Worm (Caenorhabditis elegans) whole organism, L1 larva: ENCODE measurements around the gene cyp-33C12.

Experiments
- snpc-4 ChIP-seq: fragments of 150-350 bp; optimal IDR thresholded peaks from 2 replicates; lab custom pipeline; 2014; ENCODE audit warnings: missing biosample characterization, missing genetic modification characterization
- sptf-1 ChIP-seq: fragments of 150-350 bp; optimal IDR thresholded peaks from 2 replicates; lab custom pipeline; 2014; ENCODE audit warnings: missing biosample characterization, missing genetic modification characterization

DNA sequence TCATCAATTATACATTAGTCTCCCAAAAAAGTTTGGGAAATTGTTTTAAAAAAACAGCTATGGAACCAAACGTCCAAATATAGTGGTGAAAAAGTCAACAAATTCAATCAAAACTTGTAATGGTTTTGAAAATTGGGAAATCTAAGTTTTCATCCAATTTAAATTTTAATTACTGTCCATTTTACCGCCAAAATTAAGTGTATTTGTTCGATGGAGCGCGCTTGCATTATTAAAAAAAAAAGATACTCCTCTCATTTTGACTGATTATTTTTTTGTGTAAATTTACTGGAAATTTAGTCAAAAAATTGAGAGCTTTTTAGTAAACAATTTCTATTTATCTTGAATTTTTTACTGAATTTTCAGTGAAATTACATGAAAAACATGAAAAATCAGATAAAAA is 29.7 kb downstream of the cyp-33C12 start:
- no peak for TF ChIP-seq snpc-4 (tag; lab: Kevin White, UChicago)
- no peak for TF ChIP-seq sptf-1 (tag; lab: Kevin White, UChicago)
